Fruit fly (Drosophila melanogaster): ENCODE data around the gene AP-2mu.

The AP-2mu gene

dm6 chr3R:22461673-22462585, at the start of gene AP-2mu, which contains the start of gene Rpn7:
Gene AP-2mu (plus strand): TSS chr3R:22462455.
Gene Rpn7 (minus strand): TSS chr3R:22462054.
- TF ChIP-seq CG14655 (GFP tag; optimal IDR thresholded peaks at IDR 0.05): no peak
- TF ChIP-seq CG8301 (tag; optimal IDR thresholded peaks at IDR 0.05): no peak
- no peak for TF ChIP-seq CG9948 (tag; optimal IDR thresholded peaks at IDR 0.05)

dm6 chr3R:22420911-22421310, 41.3 kb upstream of the AP-2mu start, which contains the start of the genes Nop56 and mats:
Gene Nop56 (minus strand): TSS chr3R:22421068.
Gene mats (plus strand): TSS chr3R:22421161.
- no peak for TF ChIP-seq CG15710 (tag; optimal IDR thresholded peaks at IDR 0.05)
- TF ChIP-seq CG4496 (GFP tag; IDR thresholded peaks at IDR 0.05): 0 out of 3 replicates have a peak, but pooled peaks have one; percentile 29

- TF ChIP-seq rn (GFP tag; IDR thresholded peaks at IDR 0.05) (no peak), CG12605 (GFP tag; IDR thresholded peaks at IDR 0.05) (peak; percentile 61), Ets98B (GFP tag; IDR thresholded peaks at IDR 0.05) (peak; percentile 70), CG8301 (tag; optimal IDR thresholded peaks at IDR 0.05) (no peak), gl (tag; optimal IDR thresholded peaks at IDR 0.05) (no peak), Pif1B (GFP tag; optimal IDR thresholded peaks at IDR 0.05) (peak; percentile 71), CG4496 (GFP tag; IDR thresholded peaks at IDR 0.05) (peak; percentile 86), Snoo (tag; optimal IDR thresholded peaks at IDR 0.05) (peak; percentile 87), CG13204 (GFP tag; optimal IDR thresholded peaks at IDR 0.05) (no peak), fd96Ca (GFP tag; IDR thresholded peaks at IDR 0.05) (no peak), CG17806 (tag; optimal IDR thresholded peaks at IDR 0.05) (peak; percentile 43), CG15710 (tag; optimal IDR thresholded peaks at IDR 0.05) (peak; percentile 70), D1 (tag; optimal IDR thresholded peaks at IDR 0.05) (no peak), CG9948 (tag; optimal IDR thresholded peaks at IDR 0.05) (peak; percentile 49), CG14655 (GFP tag; optimal IDR thresholded peaks at IDR 0.05) (no peak), CG34367 (tag; optimal IDR thresholded peaks at IDR 0.05) (peak; percentile 23), Pif1A (GFP tag; optimal IDR thresholded peaks at IDR 0.05) (peak; percentile 74), EcR (GFP tag; optimal IDR thresholded peaks at IDR 0.05) (no peak), CG32121 (GFP tag; IDR thresholded peaks at IDR 0.05) (peak; percentile 60; the same call in 1 of the 2 replicates), CG8159 (tag; optimal IDR thresholded peaks at IDR 0.05) (peak; percentile 55), CG10348 (GFP tag; IDR thresholded peaks at IDR 0.05) (0 out of 2 replicates have a peak, but pooled peaks have one; percentile 32)
These were observed 40.6 kb upstream of the AP-2mu start for dm6 chr3R:22421618-22422017.

- peak; percentile 66 for TF ChIP-seq CG8159 (tag; optimal IDR thresholded peaks at IDR 0.05)
- TF ChIP-seq Ets98B (GFP tag; IDR thresholded peaks at IDR 0.05): no peak
- 0 out of 3 replicates have a peak, but pooled peaks have one; percentile 37 for TF ChIP-seq CG4496 (GFP tag; IDR thresholded peaks at IDR 0.05)
- 0 out of 2 replicates have a peak, but pooled peaks have one; percentile 34 for TF ChIP-seq CG12605 (GFP tag; IDR thresholded peaks at IDR 0.05)
- peak; percentile 58 for TF ChIP-seq CG17806 (tag; optimal IDR thresholded peaks at IDR 0.05)
- TF ChIP-seq D1 (tag; optimal IDR thresholded peaks at IDR 0.05): no peak
- TF ChIP-seq CG34367 (tag; optimal IDR thresholded peaks at IDR 0.05): peak; percentile 45
- TF ChIP-seq Pif1B (GFP tag; optimal IDR thresholded peaks at IDR 0.05): no peak
- peak; percentile 50 for TF ChIP-seq CG9948 (tag; optimal IDR thresholded peaks at IDR 0.05)
- TF ChIP-seq Snoo (tag; optimal IDR thresholded peaks at IDR 0.05): peak; percentile 30
- no peak for TF ChIP-seq CG14655 (GFP tag; optimal IDR thresholded peaks at IDR 0.05)
- peak; percentile 63 for TF ChIP-seq CG15710 (tag; optimal IDR thresholded peaks at IDR 0.05)
- TF ChIP-seq EcR (GFP tag; optimal IDR thresholded peaks at IDR 0.05): peak; percentile 30
These were observed 38.3 kb upstream of the AP-2mu start for dm6 chr3R:22423996-22424395.

- no peak for TF ChIP-seq CG4496 (GFP tag; IDR thresholded peaks at IDR 0.05)
- no peak for TF ChIP-seq CG17806 (tag; optimal IDR thresholded peaks at IDR 0.05)
- no peak for TF ChIP-seq CG8159 (tag; optimal IDR thresholded peaks at IDR 0.05)
- TF ChIP-seq CG10348 (GFP tag; IDR thresholded peaks at IDR 0.05): no peak
- TF ChIP-seq fd96Ca (GFP tag; IDR thresholded peaks at IDR 0.05): no peak
These were observed 37.6 kb upstream of the AP-2mu start, which contains the start of gene pinta for dm6 chr3R:22424602-22425190. Gene pinta (minus strand): TSS chr3R:22424929.

- no peak for TF ChIP-seq rn (GFP tag; IDR thresholded peaks at IDR 0.05)
- TF ChIP-seq CG15710 (tag; optimal IDR thresholded peaks at IDR 0.05): no peak
- no peak for TF ChIP-seq CG14655 (GFP tag; optimal IDR thresholded peaks at IDR 0.05)
- no peak for TF ChIP-seq gl (tag; optimal IDR thresholded peaks at IDR 0.05)
- TF ChIP-seq CG8159 (tag; optimal IDR thresholded peaks at IDR 0.05): no peak
These were observed 30.0 kb upstream of the AP-2mu start for dm6 chr3R:22432200-22432804.
